Worm (Caenorhabditis elegans): ENCODE results near the gene F14H12.8.

ce11 chrX:4404717-4405116 is 39.9 kb upstream of the F14H12.8 start:
- TF ChIP-seq him-1 (tag; optimal IDR thresholded peaks at IDR 0.05) (no peak), W03F9.2 (tag; optimal IDR thresholded peaks at IDR 0.05) (no peak)
